Worm (Caenorhabditis elegans) whole organism, young adult: ENCODE measurements around the gene fbxb-116.

Source experiments
- C17E4.6 ChIP-seq: fragments of 200-800 bp; sonication (Bioruptor generic); IDR thresholded peaks from 2 replicates; pipeline ENCODE4 v1.3.6; 2022; ENCODE audit warnings: missing genetic modification reagents, missing genetic modification characterization, missing compliant biosample characterization
- F10E7.11 ChIP-seq: sonication (generic microtip); optimal IDR thresholded peaks from 2 replicates; lab custom pipeline; 2017; ENCODE audit warnings: mild to moderate bottlenecking, missing genetic modification characterization, moderate library complexity, missing compliant biosample characterization
- F52B5.7 ChIP-seq: sonication (generic microtip); optimal IDR thresholded peaks from 2 replicates; lab custom pipeline; 2016; ENCODE audit warnings: mild to moderate bottlenecking, missing genetic modification characterization, missing compliant biosample characterization
- F55B11.4 ChIP-seq: sonication (generic microtip); optimal IDR thresholded peaks from 2 replicates; lab custom pipeline; 2016; ENCODE audit warnings: missing compliant biosample characterization, missing genetic modification characterization, borderline replicate concordance; ENCODE audit not compliant: insufficient read depth
- T26A5.8 ChIP-seq: sonication (generic microtip); optimal IDR thresholded peaks from 2 replicates; lab custom pipeline; 2016; ENCODE audit warnings: missing genetic modification characterization, missing compliant biosample characterization
- Y56A3A.18 ChIP-seq: fragments of 200-800 bp; sonication (Bioruptor generic); IDR thresholded peaks from 2 replicates; pipeline ENCODE4 v1.3.6; 2022; ENCODE audit warnings: missing genetic modification reagents, missing genetic modification characterization, missing compliant biosample characterization
- Y79H2A.3 ChIP-seq: fragments of 200-800 bp; sonication (Bioruptor generic); conservative IDR thresholded peaks from 2 replicates; pipeline ENCODE4 v1.3.6; 2022; ENCODE audit warnings: missing genetic modification reagents, missing genetic modification characterization, missing compliant biosample characterization
- Y95B8A.8 ChIP-seq: fragments of 200-800 bp; sonication (Bioruptor generic); IDR thresholded peaks from 2 replicates; pipeline ENCODE4 v1.3.6; 2022; ENCODE audit warnings: missing genetic modification reagents, missing genetic modification characterization, missing compliant biosample characterization
- akir-1 ChIP-seq: fragments of 200-800 bp; sonication (Bioruptor generic); optimal IDR thresholded peaks from 2 replicates; lab custom pipeline; 2018; ENCODE audit warnings: mild to moderate bottlenecking, missing genetic modification characterization, moderate library complexity, missing compliant biosample characterization
- ama-1 ChIP-seq, 3 experiments: fragments of 150-350 bp in 1 of 3; sonication (generic microtip) in 2 of 3; optimal IDR thresholded peaks; 2 replicates each; lab custom pipeline; 2014 to 2018; ENCODE audit warnings: missing biosample characterization in 2 of 3, missing genetic modification characterization in 2 of 3, missing genetic modification reagents in 2 of 3
- aptf-2 ChIP-seq: fragments of 200-800 bp; sonication (Bioruptor generic); conservative IDR thresholded peaks from 2 replicates; pipeline ENCODE4 v1.3.6; 2022; ENCODE audit warnings: missing genetic modification reagents, missing genetic modification characterization, missing compliant biosample characterization
- bed-2 ChIP-seq: fragments of 200-800 bp; sonication (Bioruptor generic); IDR thresholded peaks from 2 replicates; pipeline ENCODE4 v1.3.6; 2022; ENCODE audit warnings: missing genetic modification reagents, missing genetic modification characterization, missing compliant biosample characterization
- cebp-1 ChIP-seq, 2 experiments: fragments of 200-800 bp in 1 of 2; sonication (Bioruptor generic) in 1 of 2; sonication (generic microtip) in 1 of 2; IDR thresholded peaks in 1 of 2; optimal IDR thresholded peaks in 1 of 2; 2 replicates each; pipeline versions ENCODE4 v1.3.6 to Lab custom; 2017 to 2022; ENCODE audit warnings: missing compliant biosample characterization in 2 of 2, missing genetic modification characterization in 2 of 2, mild to moderate bottlenecking in 1 of 2, missing genetic modification reagents in 1 of 2, moderate library complexity in 1 of 2
- ceh-100 ChIP-seq: fragments of 200-800 bp; sonication (Bioruptor generic); IDR thresholded peaks from 2 replicates; pipeline ENCODE4 v1.3.6; 2022; ENCODE audit warnings: missing genetic modification reagents, missing genetic modification characterization, missing compliant biosample characterization
- ceh-27 ChIP-seq: fragments of 200-800 bp; sonication (Bioruptor generic); optimal IDR thresholded peaks from 2 replicates; lab custom pipeline; 2018; ENCODE audit warnings: mild to moderate bottlenecking, missing genetic modification characterization, moderate library complexity, missing compliant biosample characterization
- die-1 ChIP-seq: sonication (generic microtip); optimal IDR thresholded peaks from 2 replicates; lab custom pipeline; 2016; ENCODE audit warnings: missing genotype, mild to moderate bottlenecking, missing genetic modification characterization, missing compliant biosample characterization
- efl-1 ChIP-seq: fragments of 150-350 bp; optimal IDR thresholded peaks from 2 replicates; lab custom pipeline; 2014; ENCODE audit warnings: missing biosample characterization, missing genetic modification reagents, missing genetic modification characterization
- egl-18 ChIP-seq: fragments of 200-800 bp; sonication (Bioruptor generic); IDR thresholded peaks from 2 replicates; pipeline ENCODE4 v1.3.6; 2022; ENCODE audit warnings: missing genetic modification reagents, missing genetic modification characterization, missing compliant biosample characterization
- egrh-3 ChIP-seq: fragments of 200-800 bp; sonication (Bioruptor generic); IDR thresholded peaks from 2 replicates; pipeline ENCODE4 v1.3.6; 2022; ENCODE audit warnings: missing genetic modification reagents, missing genetic modification characterization, missing compliant biosample characterization
- him-1 ChIP-seq: sonication (generic microtip); optimal IDR thresholded peaks from 2 replicates; lab custom pipeline; 2016; ENCODE audit warnings: missing genotype, missing genetic modification reagents, missing genetic modification characterization, missing compliant biosample characterization
- hsf-1 ChIP-seq: fragments of 200-800 bp; sonication (Bioruptor generic); IDR thresholded peaks from 2 replicates; pipeline ENCODE4 v1.3.6; 2022; ENCODE audit warnings: missing genetic modification reagents, missing genetic modification characterization, missing compliant biosample characterization
- lin-40 ChIP-seq: sonication (generic microtip); optimal IDR thresholded peaks from 2 replicates; lab custom pipeline; 2016; ENCODE audit warnings: missing genetic modification characterization, mild to moderate bottlenecking, missing compliant biosample characterization, missing genotype, missing genetic modification reagents
- lir-1 ChIP-seq: fragments of 200-800 bp; sonication (Bioruptor generic); conservative IDR thresholded peaks from 2 replicates; pipeline ENCODE4 v1.3.6; 2022; ENCODE audit warnings: missing genetic modification reagents, missing genetic modification characterization, missing compliant biosample characterization
- madf-3 ChIP-seq: fragments of 200-800 bp; sonication (Bioruptor generic); IDR thresholded peaks from 2 replicates; pipeline ENCODE4 v1.3.6; 2022; ENCODE audit warnings: missing genetic modification reagents, missing genetic modification characterization, missing compliant biosample characterization
- nfya-2 ChIP-seq: fragments of 200-800 bp; sonication (Bioruptor generic); IDR thresholded peaks from 2 replicates; pipeline ENCODE4 v1.3.6; 2022; ENCODE audit warnings: missing genetic modification reagents, missing genetic modification characterization, missing compliant biosample characterization
- nhr-179 ChIP-seq: sonication (generic microtip); optimal IDR thresholded peaks from 2 replicates; lab custom pipeline; 2016; ENCODE audit warnings: mild to moderate bottlenecking, missing genetic modification characterization, missing compliant biosample characterization
- pbrm-1 ChIP-seq: fragments of 200-800 bp; sonication (Bioruptor generic); IDR thresholded peaks from 2 replicates; pipeline ENCODE4 v1.3.6; 2022; ENCODE audit warnings: missing genetic modification reagents, missing genetic modification characterization, missing compliant biosample characterization
- pha-4 ChIP-seq: fragments of 150-350 bp; sonication (generic microtip); optimal IDR thresholded peaks from 2 replicates; lab custom pipeline; 2014; ENCODE audit warnings: missing biosample characterization, missing genetic modification reagents, missing genetic modification characterization
- repo-1 ChIP-seq: sonication (generic microtip); optimal IDR thresholded peaks from 2 replicates; lab custom pipeline; 2017; ENCODE audit warnings: mild to moderate bottlenecking, missing genetic modification characterization, missing compliant biosample characterization
- sea-2 ChIP-seq: fragments of 200-800 bp; sonication (Bioruptor generic); IDR thresholded peaks from 2 replicates; pipeline ENCODE4 v1.3.6; 2022; ENCODE audit warnings: missing genetic modification characterization, missing compliant biosample characterization
- snpc-4 ChIP-seq, 5 experiments: fragments of 150-350 bp in 1 of 5; sonication (generic microtip) in 4 of 5; optimal IDR thresholded peaks; 2 replicates each; lab custom pipeline; 2014 to 2018; ENCODE audit warnings: missing genetic modification characterization in 5 of 5, missing biosample characterization in 3 of 5, antibody characterized with exemption in 2 of 5, mild to moderate bottlenecking in 2 of 5, missing compliant biosample characterization in 2 of 5, missing genotype in 2 of 5, moderate library complexity in 2 of 5, missing genetic modification reagents in 1 of 5
- xnd-1 ChIP-seq: sonication (generic microtip); optimal IDR thresholded peaks from 2 replicates; lab custom pipeline; 2016; ENCODE audit warnings: missing genotype, missing genetic modification reagents, missing genetic modification characterization, missing compliant biosample characterization
- ztf-18 ChIP-seq: sonication (generic microtip); optimal IDR thresholded peaks from 2 replicates; lab custom pipeline; 2016; ENCODE audit warnings: missing genotype, mild to moderate bottlenecking, missing genetic modification characterization, missing compliant biosample characterization
- ztf-22 ChIP-seq: fragments of 200-800 bp; sonication (Bioruptor generic); optimal IDR thresholded peaks from 2 replicates; lab custom pipeline; 2018; ENCODE audit warnings: mild to moderate bottlenecking, missing genetic modification characterization, moderate library complexity, missing compliant biosample characterization
- ztf-28 ChIP-seq: fragments of 200-800 bp; sonication (Bioruptor generic); IDR thresholded peaks from 2 replicates; pipeline ENCODE4 v1.3.6; 2022; ENCODE audit warnings: missing genetic modification reagents, missing genetic modification characterization, missing compliant biosample characterization

Gene fbxb-116

ce11 chrV:19230413-19230812 lies 3.2 kb upstream of the fbxb-116 start, which contains the start of gene sqst-3:
sqst-3 (plus strand) TSS chrV:19230782.
- TF ChIP-seq repo-1 (no peak), F55B11.4 (no peak), T26A5.8 (tag; lab: Kevin White, UChicago) (no peak), pha-4 (no peak), madf-3 (GFP tag; lab: Robert Waterston, UW) (no peak), bed-2 (GFP tag; lab: Robert Waterston, UW) (no peak), aptf-2 (no peak), sea-2 (GFP tag; lab: Robert Waterston, UW) (no peak), Y79H2A.3 (GFP tag; lab: Robert Waterston, UW) (no peak), ceh-27 (GFP tag; lab: Kevin White, UChicago) (no peak), akir-1 (GFP tag; lab: Kevin White, UChicago) (no peak), hsf-1 (no peak), ztf-22 (GFP tag; lab: Kevin White, UChicago) (no peak), pbrm-1 (GFP tag; lab: Robert Waterston, UW) (no peak)
- TF ChIP-seq, all 124 proteins: peak for 0

ce11 chrV:19231167-19231566 lies 2.4 kb upstream of the fbxb-116 start:
- TF ChIP-seq Y95B8A.8 (no peak), ama-1 (optimal IDR thresholded peaks at IDR 0.05; lab: Kevin White, UChicago) (no peak), ama-1 (GFP tag; optimal IDR thresholded peaks at IDR 0.05; lab: Kevin White, UChicago) (no peak), nfya-2 (GFP tag; lab: Robert Waterston, UW) (no peak), cebp-1 (GFP tag; IDR thresholded peaks at IDR 0.05; lab: Robert Waterston, UW) (no peak), cebp-1 (tag; optimal IDR thresholded peaks at IDR 0.05; lab: Kevin White, UChicago) (no peak), F52B5.7 (tag; lab: Kevin White, UChicago) (no peak), lin-40 (no peak), die-1 (no peak), snpc-4 (GFP tag; optimal IDR thresholded peaks at IDR 0.05; lab: Kevin White, UChicago) (no peak), snpc-4 (tag; optimal IDR thresholded peaks at IDR 0.05; lab: Kevin White, UChicago) (no peak), madf-3 (GFP tag; lab: Robert Waterston, UW) (no peak), ztf-18 (tag; lab: Kevin White, UChicago) (no peak), C17E4.6 (GFP tag; lab: Robert Waterston, UW) (no peak), F10E7.11 (no peak), him-1 (no peak)

ce11 chrV:19237204-19237603 lies 3.6 kb downstream of the fbxb-116 start, which contains the start of gene fbxb-2:
fbxb-2 (minus strand) TSS chrV:19237304.
- TF ChIP-seq nfya-2 (GFP tag; lab: Robert Waterston, UW) (no peak), egl-18 (no peak), nhr-179 (tag; lab: Kevin White, UChicago) (no peak), ztf-28 (GFP tag; lab: Robert Waterston, UW) (no peak), cebp-1 (GFP tag; IDR thresholded peaks at IDR 0.05; lab: Robert Waterston, UW) (no peak), cebp-1 (tag; optimal IDR thresholded peaks at IDR 0.05; lab: Kevin White, UChicago) (no peak), egrh-3 (GFP tag; lab: Robert Waterston, UW) (no peak), xnd-1 (no peak), Y56A3A.18 (GFP tag; lab: Robert Waterston, UW) (no peak), lir-1 (no peak), ceh-100 (GFP tag; lab: Robert Waterston, UW) (no peak), efl-1 (no peak), F10E7.11 (no peak)
